Fruit fly (Drosophila melanogaster): ENCODE data around the gene tomb.

DNA sequence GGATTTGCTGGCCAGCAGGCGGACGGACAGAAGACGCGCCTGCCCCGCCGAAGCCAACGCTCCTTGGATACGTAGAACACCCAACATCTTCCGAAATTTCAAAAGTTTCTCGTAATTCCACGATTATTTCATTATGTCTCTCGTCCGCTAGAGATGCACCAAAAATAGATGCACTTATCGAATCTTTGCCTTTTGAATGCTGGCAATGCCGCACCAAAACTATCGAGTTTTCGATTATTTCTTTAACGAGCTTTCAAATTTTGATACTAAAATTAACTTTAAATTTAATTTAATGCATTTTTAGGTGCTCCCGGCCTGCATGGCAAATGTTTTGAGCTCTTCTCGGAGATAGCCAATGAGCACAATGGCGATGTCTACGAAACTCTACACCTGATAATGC, 4.5 kb downstream of the tomb start, which contains the start of gene Coq6:
- TF ChIP-seq ss (GFP tag; optimal IDR thresholded peaks at IDR 0.05) (no peak), svp (GFP tag) (no peak), spab (GFP tag; optimal IDR thresholded peaks at IDR 0.05) (no peak), CG1621 (tag; optimal IDR thresholded peaks at IDR 0.05) (no peak), Blimp-1 (GFP tag; optimal IDR thresholded peaks at IDR 0.05) (no peak), CG15336 (GFP tag; IDR thresholded peaks at IDR 0.05) (no peak), Hr38 (GFP tag; optimal IDR thresholded peaks at IDR 0.05) (no peak), CG11762 (GFP tag; optimal IDR thresholded peaks at IDR 0.05; ENCODE audit: insufficient read depth) (no peak), Ets21C (GFP tag; optimal IDR thresholded peaks at IDR 0.05) (no peak), OdsH (GFP tag; optimal IDR thresholded peaks at IDR 0.05) (no peak), dac (GFP tag; optimal IDR thresholded peaks at IDR 0.05) (no peak), CG4318 (GFP tag; optimal IDR thresholded peaks at IDR 0.05) (no peak), CG6808 (GFP tag; optimal IDR thresholded peaks at IDR 0.05) (no peak), net (GFP tag; optimal IDR thresholded peaks at IDR 0.05) (no peak)

Measured in whole organism, prepupa.